Worm (Caenorhabditis elegans): Measurements from ENCODE around the gene str-1.

ce11 chrIV:7175346-7175745, 1.8 kb downstream of the str-1 start, which contains the start of gene C42D4.19:
- TF ChIP-seq ceh-82 (tag; optimal IDR thresholded peaks at IDR 0.05) (no peak), elt-3 (tag; optimal IDR thresholded peaks at IDR 0.05) (no peak), efl-1 (optimal IDR thresholded peaks at IDR 0.05) (no peak), efl-1 (GFP tag; optimal IDR thresholded peaks at IDR 0.05 in 1 of 2) (no peak), snu-23 (GFP tag; optimal IDR thresholded peaks at IDR 0.05) (no peak)

Data from whole organism, L1 larva.